Worm (Caenorhabditis elegans) whole organism, L4 larva: Measurements from ENCODE around the gene acs-20.
A peak's percentile ranks its signal among the peaks of the same experiment; 100 is the strongest.

Experiments used
- F49E8.2 ChIP-seq: sonication (generic microtip); optimal IDR thresholded peaks from 2 replicates; lab custom pipeline; 2016; ENCODE audit warnings: missing compliant biosample characterization, mild to moderate bottlenecking, missing genetic modification characterization, borderline replicate concordance
- R02D3.7 ChIP-seq: fragments of 150-350 bp; sonication (generic microtip); optimal IDR thresholded peaks from 3 replicates; lab custom pipeline; 2014; ENCODE audit warnings: missing biosample characterization, missing genetic modification characterization
- T20F7.1 ChIP-seq: fragments of 200-800 bp; sonication (Bioruptor generic); optimal IDR thresholded peaks from 2 replicates; lab custom pipeline; 2018; ENCODE audit warnings: mild to moderate bottlenecking, missing genetic modification characterization, missing compliant biosample characterization
- ZK337.2 ChIP-seq: fragments of 200-800 bp; sonication (Bioruptor generic); IDR thresholded peaks from 2 replicates; pipeline ENCODE4 v1.3.6; 2022; ENCODE audit warnings: missing genetic modification reagents, missing genetic modification characterization, missing compliant biosample characterization
- ceh-20 ChIP-seq: fragments of 200-800 bp; sonication (Bioruptor generic); IDR thresholded peaks from 2 replicates; pipeline ENCODE4 v1.3.6; 2022; ENCODE audit warnings: missing genetic modification reagents, missing genetic modification characterization, missing compliant biosample characterization
- ceh-28 ChIP-seq: fragments of 150-350 bp; optimal IDR thresholded peaks from 2 replicates; lab custom pipeline; 2014; ENCODE audit warnings: missing biosample characterization, missing genetic modification reagents, missing genetic modification characterization
- ceh-32 ChIP-seq: sonication (generic microtip); optimal IDR thresholded peaks from 2 replicates; lab custom pipeline; 2016; ENCODE audit warnings: mild to moderate bottlenecking, missing genetic modification characterization, missing compliant biosample characterization; ENCODE audit not compliant: poor library complexity
- ceh-44 ChIP-seq: fragments of 200-800 bp; sonication (Bioruptor generic); IDR thresholded peaks from 2 replicates; pipeline ENCODE4 v1.3.6; 2022; ENCODE audit warnings: missing genetic modification reagents, missing genetic modification characterization, missing compliant biosample characterization
- ceh-62 ChIP-seq: sonication (generic microtip); optimal IDR thresholded peaks from 2 replicates; lab custom pipeline; 2017; ENCODE audit warnings: missing biosample characterization, missing genetic modification characterization
- ceh-82 ChIP-seq: sonication (generic microtip); optimal IDR thresholded peaks from 2 replicates; lab custom pipeline; 2017; ENCODE audit warnings: missing biosample characterization, missing genetic modification characterization
- daf-12 ChIP-seq: fragments of 150-350 bp; optimal IDR thresholded peaks from 2 replicates; lab custom pipeline; 2014; ENCODE audit warnings: missing biosample characterization, missing genetic modification reagents, missing genetic modification characterization
- daf-19 ChIP-seq: fragments of 200-800 bp; sonication (Bioruptor generic); conservative IDR thresholded peaks from 2 replicates; pipeline ENCODE4 v1.3.6; 2022; ENCODE audit warnings: missing genetic modification characterization, missing compliant biosample characterization
- daf-8 ChIP-seq: fragments of 200-800 bp; sonication (Bioruptor generic); IDR thresholded peaks from 2 replicates; pipeline ENCODE4 v1.3.6; 2022; ENCODE audit warnings: missing genetic modification characterization, missing compliant biosample characterization
- dmd-6 ChIP-seq: fragments of 200-800 bp; sonication (Bioruptor generic); IDR thresholded peaks from 2 replicates; pipeline ENCODE4 v1.3.6; 2022; ENCODE audit warnings: missing genetic modification reagents, missing genetic modification characterization, missing compliant biosample characterization
- dmd-8 ChIP-seq: fragments of 200-800 bp; sonication (Bioruptor generic); IDR thresholded peaks from 2 replicates; pipeline ENCODE4 v1.3.6; 2022; ENCODE audit warnings: missing genetic modification characterization, missing compliant biosample characterization
- dpl-1 ChIP-seq: fragments of 150-350 bp; optimal IDR thresholded peaks from 2 replicates; lab custom pipeline; 2014; ENCODE audit warnings: missing biosample characterization, missing genetic modification reagents, missing genetic modification characterization
- duxl-1 ChIP-seq: sonication (generic microtip); optimal IDR thresholded peaks from 2 replicates; lab custom pipeline; 2016; ENCODE audit warnings: mild to moderate bottlenecking, missing genetic modification characterization, moderate library complexity, missing compliant biosample characterization; ENCODE audit not compliant: poor library complexity
- egl-27 ChIP-seq: sonication (generic microtip); optimal IDR thresholded peaks from 3 replicates; lab custom pipeline; 2017; ENCODE audit warnings: missing biosample characterization, missing genetic modification reagents, missing genetic modification characterization
- egl-43 ChIP-seq: fragments of 200-800 bp; sonication (Bioruptor generic); IDR thresholded peaks from 2 replicates; pipeline ENCODE4 v1.3.6; 2022; ENCODE audit warnings: missing genetic modification reagents, missing genetic modification characterization, missing compliant biosample characterization
- lim-7 ChIP-seq: fragments of 200-800 bp; sonication (Bioruptor generic); IDR thresholded peaks from 2 replicates; pipeline ENCODE4 v1.3.6; 2022; ENCODE audit warnings: missing genetic modification characterization, missing compliant biosample characterization
- lin-15B ChIP-seq: fragments of 150-350 bp; sonication (generic microtip); optimal IDR thresholded peaks from 3 replicates; lab custom pipeline; 2014; ENCODE audit warnings: missing biosample characterization, missing genetic modification characterization
- lin-29 ChIP-seq: fragments of 200-800 bp; sonication (Bioruptor generic); IDR thresholded peaks from 2 replicates; pipeline ENCODE4 v1.3.6; 2022; ENCODE audit warnings: missing genetic modification reagents, missing genetic modification characterization, missing compliant biosample characterization
- lir-3 ChIP-seq: sonication (generic microtip); optimal IDR thresholded peaks from 2 replicates; lab custom pipeline; 2016; ENCODE audit warnings: mild to moderate bottlenecking, missing genetic modification characterization, missing compliant biosample characterization
- lsy-2 ChIP-seq, 2 experiments: fragments of 150-350 bp in 1 of 2; sonication (generic microtip) in 1 of 2; optimal IDR thresholded peaks; 2 replicates each; lab custom pipeline; 2014 to 2017; ENCODE audit warnings: missing biosample characterization in 2 of 2, missing genetic modification characterization in 2 of 2
- madf-9 ChIP-seq: fragments of 200-800 bp; sonication (Bioruptor generic); conservative IDR thresholded peaks from 2 replicates; pipeline ENCODE4 v1.3.6; 2022; ENCODE audit warnings: missing genetic modification reagents, missing genetic modification characterization, missing compliant biosample characterization
- mdt-29 ChIP-seq: fragments of 200-800 bp; sonication (Bioruptor generic); IDR thresholded peaks from 2 replicates; pipeline ENCODE4 v1.3.6; 2022; ENCODE audit warnings: missing genetic modification reagents, missing genetic modification characterization, missing compliant biosample characterization
- mep-1 ChIP-seq: fragments of 150-350 bp; sonication (generic microtip); optimal IDR thresholded peaks from 3 replicates; lab custom pipeline; 2014; ENCODE audit warnings: missing biosample characterization, missing genetic modification characterization
- mxl-2 ChIP-seq: fragments of 200-800 bp; sonication (Bioruptor generic); conservative IDR thresholded peaks from 2 replicates; pipeline ENCODE4 v1.3.6; 2022; ENCODE audit warnings: missing genetic modification reagents, missing genetic modification characterization, missing compliant biosample characterization
- mxl-3 ChIP-seq: fragments of 200-800 bp; sonication (Bioruptor generic); optimal IDR thresholded peaks from 2 replicates; lab custom pipeline; 2018; ENCODE audit warnings: mild to moderate bottlenecking, missing genetic modification characterization, missing compliant biosample characterization
- nhr-11 ChIP-seq: fragments of 150-350 bp; optimal IDR thresholded peaks from 2 replicates; lab custom pipeline; 2014; ENCODE audit warnings: missing biosample characterization, missing genetic modification characterization
- nhr-111 ChIP-seq: fragments of 200-800 bp; sonication (Bioruptor generic); optimal IDR thresholded peaks from 2 replicates; lab custom pipeline; 2018; ENCODE audit warnings: mild to moderate bottlenecking, missing genetic modification characterization, missing compliant biosample characterization
- nhr-28 ChIP-seq: fragments of 150-350 bp; optimal IDR thresholded peaks from 2 replicates; lab custom pipeline; 2014; ENCODE audit warnings: missing biosample characterization, missing genetic modification characterization
- nhr-42 ChIP-seq: fragments of 200-800 bp; sonication (Bioruptor generic); IDR thresholded peaks from 2 replicates; pipeline ENCODE4 v1.3.6; 2022; ENCODE audit warnings: missing genetic modification characterization, missing compliant biosample characterization
- nhr-6 ChIP-seq: fragments of 150-350 bp; optimal IDR thresholded peaks from 2 replicates; lab custom pipeline; 2014; ENCODE audit warnings: missing biosample characterization, missing genetic modification characterization
- nhr-77 ChIP-seq: fragments of 150-350 bp; optimal IDR thresholded peaks from 2 replicates; lab custom pipeline; 2014; ENCODE audit warnings: missing biosample characterization, missing genetic modification characterization
- pha-4 ChIP-seq, 2 experiments: fragments of 150-350 bp in 1 of 2; fragments of 200-800 bp in 1 of 2; sonication (Bioruptor generic) in 1 of 2; IDR thresholded peaks in 1 of 2; optimal IDR thresholded peaks in 1 of 2; 2 replicates each; pipeline versions ENCODE4 v1.3.6 to Lab custom; 2014 to 2022; ENCODE audit warnings: missing genetic modification characterization in 2 of 2, missing genetic modification reagents in 2 of 2, missing biosample characterization in 1 of 2, missing compliant biosample characterization in 1 of 2
- rbr-2 ChIP-seq: sonication (generic microtip); optimal IDR thresholded peaks from 2 replicates; lab custom pipeline; 2016; ENCODE audit warnings: missing genotype, missing genetic modification characterization, missing compliant biosample characterization
- saeg-2 ChIP-seq: fragments of 200-800 bp; sonication (Bioruptor generic); IDR thresholded peaks from 2 replicates; pipeline ENCODE4 v1.3.6; 2022; ENCODE audit warnings: missing genetic modification reagents, missing genetic modification characterization, missing compliant biosample characterization
- sdz-12 ChIP-seq: fragments of 200-800 bp; sonication (Bioruptor generic); optimal IDR thresholded peaks from 2 replicates; lab custom pipeline; 2018; ENCODE audit warnings: mild to moderate bottlenecking, missing genetic modification characterization, missing compliant biosample characterization
- set-16 ChIP-seq: fragments of 200-800 bp; sonication (Bioruptor generic); IDR thresholded peaks from 2 replicates; pipeline ENCODE4 v1.3.6; 2022; ENCODE audit warnings: missing genetic modification reagents, missing genetic modification characterization, missing compliant biosample characterization
- snpc-4 ChIP-seq: fragments of 150-350 bp; optimal IDR thresholded peaks from 2 replicates; lab custom pipeline; 2014; ENCODE audit warnings: missing biosample characterization, missing genetic modification characterization
- spr-1 ChIP-seq: sonication (generic microtip); optimal IDR thresholded peaks from 2 replicates; lab custom pipeline; 2016; ENCODE audit warnings: mild to moderate bottlenecking, missing genetic modification characterization, missing compliant biosample characterization
- spr-3 ChIP-seq: fragments of 200-800 bp; sonication (Bioruptor generic); optimal IDR thresholded peaks from 2 replicates; lab custom pipeline; 2018; ENCODE audit warnings: mild to moderate bottlenecking, missing genetic modification characterization, missing compliant biosample characterization
- tra-1 ChIP-seq: fragments of 200-800 bp; sonication (Bioruptor generic); IDR thresholded peaks from 2 replicates; pipeline ENCODE4 v1.3.6; 2022; ENCODE audit warnings: missing genetic modification reagents, missing genetic modification characterization, missing compliant biosample characterization
- unc-130 ChIP-seq: sonication (generic microtip); optimal IDR thresholded peaks from 2 replicates; lab custom pipeline; 2016; ENCODE audit warnings: missing genetic modification reagents, missing genetic modification characterization, missing compliant biosample characterization
- unc-62 ChIP-seq, 3 experiments: fragments of 150-350 bp in 1 of 3; sonication (generic microtip); optimal IDR thresholded peaks in 2 of 3; peaks in 1 of 3; 1 replicate in 1 of 3; 2 replicates in 2 of 3; lab custom pipeline; 2014 to 2017; ENCODE audit warnings: missing biosample characterization in 3 of 3, missing genetic modification characterization in 3 of 3, missing genetic modification reagents in 3 of 3, missing genotype in 1 of 3
- vab-7 ChIP-seq: fragments of 200-800 bp; sonication (Bioruptor generic); IDR thresholded peaks from 2 replicates; pipeline ENCODE4 v1.3.6; 2022; ENCODE audit warnings: missing genetic modification reagents, missing genetic modification characterization, missing compliant biosample characterization
- zag-1 ChIP-seq: fragments of 150-350 bp; optimal IDR thresholded peaks from 2 replicates; lab custom pipeline; 2014; ENCODE audit warnings: missing biosample characterization, missing genetic modification characterization
- zfp-2 ChIP-seq: sonication (generic microtip); optimal IDR thresholded peaks from 2 replicates; lab custom pipeline; 2016; ENCODE audit warnings: mild to moderate bottlenecking, missing genetic modification characterization, missing compliant biosample characterization
- ztf-11 ChIP-seq: fragments of 150-350 bp; optimal IDR thresholded peaks from 2 replicates; lab custom pipeline; 2014; ENCODE audit warnings: missing biosample characterization, missing genetic modification characterization
- ztf-7 ChIP-seq: fragments of 150-350 bp; optimal IDR thresholded peaks from 2 replicates; lab custom pipeline; 2014; ENCODE audit warnings: missing biosample characterization, missing genetic modification characterization

Gene acs-20

ce11 chrIV:12404137-12404536 lies 5.6 kb upstream of the acs-20 start, which contains the start of gene gex-3 (continued):
- no peak for TF ChIP-seq daf-12 (tag; lab: Kevin White, UChicago)
- TF ChIP-seq unc-130 (GFP tag; lab: Kevin White, UChicago), result peak; percentile 71
- TF ChIP-seq ZK337.2, result no peak
- TF ChIP-seq sdz-12, result no peak
- peak; percentile 31 for TF ChIP-seq F49E8.2 (tag; lab: Kevin White, UChicago)
- TF ChIP-seq set-16, result no peak
- TF ChIP-seq dmd-6 (GFP tag; lab: Robert Waterston, UW), result peak; percentile 30; the same call in 1 of the 2 replicates
- TF ChIP-seq T20F7.1 (GFP tag; lab: Kevin White, UChicago), result no peak
- no peak for TF ChIP-seq duxl-1 (tag; lab: Kevin White, UChicago)
- TF ChIP-seq R02D3.7 (tag; lab: Kevin White, UChicago), result no peak
- TF ChIP-seq ceh-62 (tag; lab: Kevin White, UChicago), result no peak
- TF ChIP-seq vab-7 (GFP tag; lab: Robert Waterston, UW), result peak; percentile 58
- no peak for TF ChIP-seq ceh-82 (tag; lab: Kevin White, UChicago)
- no peak for TF ChIP-seq tra-1 (GFP tag; lab: Robert Waterston, UW)
- no peak for TF ChIP-seq snpc-4 (tag; lab: Kevin White, UChicago)
- no peak for TF ChIP-seq mxl-2
- TF ChIP-seq dpl-1 (GFP tag; lab: Kevin White, UChicago), result peak; percentile 91
- TF ChIP-seq madf-9, result no peak
- TF ChIP-seq nhr-11 (tag; lab: Kevin White, UChicago), result peak; percentile 2
- TF ChIP-seq spr-3 (GFP tag; lab: Kevin White, UChicago), result no peak
- peak; percentile 61 to 95 for TF ChIP-seq lsy-2 (tag; optimal IDR thresholded peaks at IDR 0.05; lab: Kevin White, UChicago)
- TF ChIP-seq ceh-20, result no peak
- no peak for TF ChIP-seq ztf-11 (tag; lab: Kevin White, UChicago)
- no peak for TF ChIP-seq dmd-8 (GFP tag; lab: Robert Waterston, UW)
- TF ChIP-seq zfp-2 (tag; lab: Kevin White, UChicago), result no peak
- no peak for TF ChIP-seq ceh-32 (tag; lab: Kevin White, UChicago)
- TF ChIP-seq egl-27 (tag; lab: Kevin White, UChicago), result no peak
- peak; percentile 86 for TF ChIP-seq nhr-6 (tag; lab: Kevin White, UChicago)
- no peak for TF ChIP-seq nhr-111
- peak; percentile 59 for TF ChIP-seq nhr-77
- no peak for TF ChIP-seq egl-43 (GFP tag; lab: Robert Waterston, UW)
- no peak for TF ChIP-seq saeg-2 (GFP tag; lab: Robert Waterston, UW)
- peak in 1 of 2 experiments; percentile 78 for TF ChIP-seq unc-62 (GFP tag; optimal IDR thresholded peaks at IDR 0.05 in 1 of 2; lab: Kevin White, UChicago)
- no peak for TF ChIP-seq unc-62 (tag; optimal IDR thresholded peaks at IDR 0.05; lab: Kevin White, UChicago)
- no peak for TF ChIP-seq mdt-29
- TF ChIP-seq pha-4 (GFP tag; IDR thresholded peaks at IDR 0.05; lab: Robert Waterston, UW), result no peak
- TF ChIP-seq pha-4 (tag; optimal IDR thresholded peaks at IDR 0.05; lab: Kevin White, UChicago), result peak; percentile 69
- no peak for TF ChIP-seq ztf-7 (tag; lab: Kevin White, UChicago)
- TF ChIP-seq ceh-44 (GFP tag; lab: Robert Waterston, UW), result no peak
- TF ChIP-seq spr-1, result no peak
- TF ChIP-seq ceh-28, result no peak
- no peak for TF ChIP-seq daf-8 (GFP tag; lab: Robert Waterston, UW)
- no peak for TF ChIP-seq lim-7 (GFP tag; lab: Robert Waterston, UW)
- TF ChIP-seq mep-1 (tag; lab: Kevin White, UChicago), result peak; percentile 81
- no peak for TF ChIP-seq lir-3 (tag; lab: Kevin White, UChicago)
- TF ChIP-seq lin-15B (tag; lab: Kevin White, UChicago), result peak; percentile 61
- no peak for TF ChIP-seq nhr-42
- TF ChIP-seq mxl-3 (GFP tag; lab: Kevin White, UChicago), result peak; percentile 28
- TF ChIP-seq lin-29, result no peak
- 0 out of 2 replicates have a peak, but pooled peaks have one; percentile 32 for TF ChIP-seq daf-19 (GFP tag; lab: Robert Waterston, UW)
- TF ChIP-seq rbr-2 (tag; lab: Kevin White, UChicago), result peak; percentile 54
- TF ChIP-seq zag-1 (tag; lab: Kevin White, UChicago), result no peak
- TF ChIP-seq nhr-28 (tag; lab: Kevin White, UChicago), result peak; percentile 43
